Fruit fly (Drosophila melanogaster): Measurements from ENCODE around the gene CG4928.

- TF ChIP-seq h (optimal IDR thresholded peaks at IDR 0.05) (no peak), ttk (optimal IDR thresholded peaks at IDR 0.05) (no peak)
Observed at dm6 chrX:16893034-16893433, 19.9 kb upstream of the CG4928 start.

Data from Kc167 (cell line).